Worm (Caenorhabditis elegans) whole organism, late embryonic: ENCODE measurements around the gene fbxc-43.

ENCODE experiments used
- C08G9.2 ChIP-seq: sonication (generic microtip); optimal IDR thresholded peaks from 2 replicates; lab custom pipeline; 2016; ENCODE audit warnings: mild to moderate bottlenecking, missing genetic modification characterization, moderate library complexity, missing compliant biosample characterization
- pag-3 ChIP-seq: sonication (generic microtip); optimal IDR thresholded peaks from 2 replicates; lab custom pipeline; 2016; ENCODE audit warnings: missing compliant biosample characterization, missing genetic modification characterization, borderline replicate concordance

ce11 chrII:4244959-4245358 is 9.2 kb upstream of the fbxc-43 start:
- no peak for TF ChIP-seq pag-3 (tag; lab: Kevin White, UChicago)
- no peak for TF ChIP-seq C08G9.2 (tag; lab: Kevin White, UChicago)
